Worm (Caenorhabditis elegans) whole organism, midembryonic: ENCODE measurements around the gene cex-2.

Experiments
- flt-1 ChIP-seq: fragments of 200-800 bp; sonication (Bioruptor generic); IDR thresholded peaks from 2 replicates; pipeline ENCODE4 v1.3.6; 2022; ENCODE audit warnings: missing genetic modification characterization, missing compliant biosample characterization
- med-1 ChIP-seq: sonication (generic microtip); optimal IDR thresholded peaks from 2 replicates; lab custom pipeline; 2017; ENCODE audit warnings: missing genetic modification characterization, mild to moderate bottlenecking, missing compliant biosample characterization, antibody characterized with exemption, missing genetic modification reagents; ENCODE audit not compliant: insufficient read depth

- TF ChIP-seq med-1 (GFP tag; lab: Kevin White, UChicago) (no peak), flt-1 (GFP tag; lab: Robert Waterston, UW) (no peak)
Observed at ce11 chrII:7839703-7840102, 4.5 kb upstream of the cex-2 start.
